Fruit fly (Drosophila melanogaster) whole organism, embryonic: ENCODE results near the gene CG42489.
A peak's percentile ranks its signal among the peaks of the same experiment; 100 is the strongest.

Experiments
- Bdp1 ChIP-seq: fragments of 200-800 bp; sonication (Bioruptor generic); optimal IDR thresholded peaks from 3 replicates; lab custom pipeline; 2016; ENCODE audit warnings: missing biosample characterization, missing genetic modification characterization
- Blimp-1 ChIP-seq: fragments of 200-800 bp; sonication (Bioruptor generic); optimal IDR thresholded peaks from 3 replicates; lab custom pipeline; 2018; ENCODE audit warnings: missing biosample characterization, missing genetic modification characterization, mild to moderate bottlenecking, moderate library complexity, missing genetic modification reagents
- BtbVII ChIP-seq: fragments of 200-800 bp; sonication (Bioruptor generic); optimal IDR thresholded peaks from 3 replicates; lab custom pipeline; 2017; ENCODE audit warnings: missing biosample characterization, mild to moderate bottlenecking, missing genetic modification characterization
- CG10267 ChIP-seq: fragments of 200-800 bp; sonication (Bioruptor generic); optimal IDR thresholded peaks from 2 replicates; lab custom pipeline; 2018; ENCODE audit warnings: missing biosample characterization, mild to moderate bottlenecking, missing genetic modification characterization, moderate library complexity
- CG10274 ChIP-seq: fragments of 200-800 bp; sonication (Bioruptor generic); optimal IDR thresholded peaks from 3 replicates; lab custom pipeline; 2017; ENCODE audit warnings: missing biosample characterization, mild to moderate bottlenecking, missing genetic modification characterization
- CG12219 ChIP-seq: fragments of 200-800 bp; sonication (Bioruptor generic); optimal IDR thresholded peaks from 3 replicates; lab custom pipeline; 2018; ENCODE audit warnings: missing biosample characterization, mild to moderate bottlenecking, missing genetic modification characterization
- CG12236 ChIP-seq: fragments of 200-800 bp; sonication (Bioruptor generic); optimal IDR thresholded peaks from 2 replicates; lab custom pipeline; 2016; ENCODE audit warnings: missing biosample characterization, missing genetic modification characterization
- CG12299 ChIP-seq: fragments of 200-800 bp; sonication (Bioruptor generic); optimal IDR thresholded peaks from 2 replicates; lab custom pipeline; 2018; ENCODE audit warnings: missing biosample characterization, mild to moderate bottlenecking, missing genetic modification characterization
- CG1233 ChIP-seq: fragments of 200-800 bp; sonication (Bioruptor generic); optimal IDR thresholded peaks from 4 replicates; lab custom pipeline; 2018; ENCODE audit warnings: missing biosample characterization, mild to moderate bottlenecking, missing genetic modification characterization
- CG12769 ChIP-seq: fragments of 200-800 bp; sonication (Bioruptor generic); optimal IDR thresholded peaks from 2 replicates; lab custom pipeline; 2019; ENCODE audit warnings: missing biosample characterization, mild to moderate bottlenecking, missing genetic modification characterization, moderate library complexity
- CG14014 ChIP-seq: fragments of 200-800 bp; sonication (Bioruptor generic); IDR thresholded peaks from 2 replicates; pipeline ENCODE4 v1.3.6; 2022; ENCODE audit warnings: missing biosample characterization, missing genetic modification characterization
- CG14860 ChIP-seq: fragments of 200-800 bp; sonication (Bioruptor generic); IDR thresholded peaks from 3 replicates; pipeline ENCODE4 v1.3.6; 2022; ENCODE audit warnings: missing biosample characterization, missing genetic modification characterization; ENCODE audit not compliant: partially characterized antibody
- CG14965 ChIP-seq: fragments of 200-800 bp; sonication (Bioruptor generic); optimal IDR thresholded peaks from 2 replicates; lab custom pipeline; 2016; ENCODE audit warnings: missing biosample characterization, missing genetic modification characterization, borderline replicate concordance
- CG1602 ChIP-seq: fragments of 200-800 bp; sonication (Bioruptor generic); optimal IDR thresholded peaks from 3 replicates; lab custom pipeline; 2016; ENCODE audit warnings: missing biosample characterization, missing genetic modification characterization
- CG2199 ChIP-seq: fragments of 200-800 bp; sonication (Bioruptor generic); IDR thresholded peaks from 3 replicates; pipeline ENCODE4 v1.3.6; 2022; ENCODE audit warnings: missing biosample characterization, missing genetic modification characterization
- CG3065 ChIP-seq: fragments of 200-800 bp; sonication (Bioruptor generic); optimal IDR thresholded peaks from 2 replicates; lab custom pipeline; 2016; ENCODE audit warnings: missing biosample characterization, missing genetic modification characterization
- CG7372 ChIP-seq: fragments of 200-800 bp; sonication (Bioruptor generic); IDR thresholded peaks from 2 replicates; pipeline ENCODE4 v1.3.6; 2022; ENCODE audit warnings: missing biosample characterization, missing genetic modification characterization
- CG7556 ChIP-seq: fragments of 200-800 bp; sonication (Bioruptor generic); optimal IDR thresholded peaks from 2 replicates; lab custom pipeline; 2017; ENCODE audit warnings: missing biosample characterization, mild to moderate bottlenecking, missing genetic modification characterization
- CG8924 ChIP-seq: fragments of 200-800 bp; optimal IDR thresholded peaks from 3 replicates; lab custom pipeline; 2019; ENCODE audit warnings: missing biosample characterization, mild to moderate bottlenecking, missing genetic modification characterization, moderate library complexity
- CG9817 ChIP-seq: fragments of 200-800 bp; sonication (Bioruptor generic); optimal IDR thresholded peaks from 2 replicates; lab custom pipeline; 2018; ENCODE audit warnings: missing biosample characterization, mild to moderate bottlenecking, missing genetic modification characterization, moderate library complexity
- CTCF ChIP-seq: fragments of 200-800 bp; sonication (Bioruptor generic); optimal IDR thresholded peaks from 2 replicates; lab custom pipeline; 2017; ENCODE audit warnings: missing biosample characterization, mild to moderate bottlenecking, missing genetic modification characterization, moderate library complexity
- Chrac-16 ChIP-seq: fragments of 200-800 bp; sonication (Bioruptor generic); optimal IDR thresholded peaks from 3 replicates; lab custom pipeline; 2016; ENCODE audit warnings: missing biosample characterization, missing genetic modification characterization
- D ChIP-seq, 2 experiments: fragments of 200-800 bp in 1 of 2; fragments of >200 bp in 1 of 2; sonication (Bioruptor generic) in 1 of 2; optimal IDR thresholded peaks; 2 replicates in 1 of 2; 3 replicates in 1 of 2; lab custom pipeline; 2017; ENCODE audit warnings: mild to moderate bottlenecking in 1 of 2, missing biosample characterization in 1 of 2, missing genetic modification characterization in 1 of 2, missing genetic modification reagents in 1 of 2
- Gsc ChIP-seq: fragments of 200-800 bp; sonication (Bioruptor generic); IDR thresholded peaks from 2 replicates; pipeline ENCODE4 v1.3.6; 2022; ENCODE audit warnings: missing biosample characterization, missing genetic modification characterization
- Gug ChIP-seq: fragments of 200-800 bp; sonication (Bioruptor generic); IDR thresholded peaks from 4 replicates; pipeline ENCODE4 v1.3.6; 2022; ENCODE audit warnings: missing biosample characterization, missing genetic modification characterization
- HLH3B ChIP-seq: fragments of 200-800 bp; sonication (Bioruptor generic); IDR thresholded peaks from 2 replicates; pipeline ENCODE4 v1.3.6; 2022; ENCODE audit warnings: missing biosample characterization, missing genetic modification characterization
- MBD-R2 ChIP-seq: fragments of 200-800 bp; sonication (Bioruptor generic); IDR thresholded peaks from 2 replicates; pipeline ENCODE4 v1.3.6; 2022; ENCODE audit warnings: missing biosample characterization, missing genetic modification characterization
- Max ChIP-seq: fragments of 200-800 bp; sonication (Bioruptor generic); optimal IDR thresholded peaks from 2 replicates; lab custom pipeline; 2016; ENCODE audit warnings: missing biosample characterization, mild to moderate bottlenecking, missing genetic modification characterization
- Neu2 ChIP-seq: fragments of 200-800 bp; sonication (Bioruptor generic); optimal IDR thresholded peaks from 3 replicates; lab custom pipeline; 2016; ENCODE audit warnings: missing biosample characterization, missing genetic modification characterization, borderline replicate concordance
- Nf-YC ChIP-seq: fragments of 200-800 bp; optimal IDR thresholded peaks from 3 replicates; lab custom pipeline; 2019; ENCODE audit warnings: missing biosample characterization, mild to moderate bottlenecking, missing genetic modification characterization, moderate library complexity
- Sin3A ChIP-seq: fragments of >200 bp; optimal IDR thresholded peaks from 2 replicates; lab custom pipeline; 2018
- Six4 ChIP-seq: fragments of 200-800 bp; sonication (Bioruptor generic); optimal IDR thresholded peaks from 2 replicates; lab custom pipeline; 2016; ENCODE audit warnings: missing biosample characterization, missing genetic modification characterization
- Sry-β ChIP-seq: fragments of 200-800 bp; sonication (Bioruptor generic); optimal IDR thresholded peaks from 2 replicates; lab custom pipeline; 2018; ENCODE audit warnings: missing biosample characterization, mild to moderate bottlenecking, missing genetic modification characterization, moderate library complexity
- bbx ChIP-seq: fragments of 200-800 bp; sonication (Bioruptor generic); IDR thresholded peaks from 2 replicates; pipeline ENCODE4 v1.3.6; 2022; ENCODE audit warnings: missing biosample characterization, missing genetic modification characterization; ENCODE audit not compliant: partially characterized antibody
- crc ChIP-seq: fragments of 200-800 bp; sonication (Bioruptor generic); optimal IDR thresholded peaks from 2 replicates; lab custom pipeline; 2016; ENCODE audit warnings: missing biosample characterization, missing genetic modification characterization
- crp ChIP-seq, 2 experiments: fragments of 200-800 bp; sonication (Bioruptor generic); optimal IDR thresholded peaks; 2 replicates in 1 of 2; 3 replicates in 1 of 2; lab custom pipeline; 2017; ENCODE audit warnings: missing biosample characterization in 2 of 2, missing genetic modification characterization in 2 of 2, mild to moderate bottlenecking in 1 of 2, moderate library complexity in 1 of 2
- dan ChIP-seq: fragments of 200-800 bp; sonication (Bioruptor generic); IDR thresholded peaks from 2 replicates; pipeline ENCODE4 v1.3.6; 2022; ENCODE audit warnings: missing biosample characterization, missing genetic modification characterization
- dm ChIP-seq: fragments of 200-800 bp; sonication (Bioruptor generic); optimal IDR thresholded peaks from 3 replicates; lab custom pipeline; 2016; ENCODE audit warnings: missing biosample characterization, missing genetic modification characterization
- emc ChIP-seq: fragments of 200-800 bp; sonication (Bioruptor generic); optimal IDR thresholded peaks from 2 replicates; lab custom pipeline; 2016; ENCODE audit warnings: missing biosample characterization, missing genetic modification characterization
- ems ChIP-seq: fragments of 200-800 bp; sonication (Bioruptor generic); optimal IDR thresholded peaks from 3 replicates; lab custom pipeline; 2016; ENCODE audit warnings: missing biosample characterization, missing genetic modification characterization
- hth ChIP-seq: fragments of >200 bp; optimal IDR thresholded peaks from 2 replicates; lab custom pipeline; 2017; ENCODE audit warnings: inconsistent platforms
- nom ChIP-seq: fragments of 200-800 bp; sonication (Bioruptor generic); optimal IDR thresholded peaks from 2 replicates; lab custom pipeline; 2017; ENCODE audit warnings: missing biosample characterization, missing genetic modification characterization, mild to moderate bottlenecking, moderate library complexity, missing genetic modification reagents
- pho ChIP-seq: fragments of 200-800 bp; sonication (Bioruptor generic); optimal IDR thresholded peaks from 2 replicates; lab custom pipeline; 2016; ENCODE audit warnings: missing biosample characterization, missing genetic modification characterization
- prd ChIP-seq, 3 experiments: fragments of >200 bp in 2 of 3; fragments of 200-800 bp in 1 of 3; sonication (Bioruptor generic) in 1 of 3; optimal IDR thresholded peaks in 2 of 3; IDR thresholded peaks in 1 of 3; 2 replicates in 2 of 3; 3 replicates in 1 of 3; pipeline versions ENCODE4 v1.3.6 to Lab custom; 2017 to 2022; ENCODE audit warnings: missing biosample characterization in 1 of 3, missing genetic modification characterization in 1 of 3
- salm ChIP-seq: fragments of 200-800 bp; sonication (Bioruptor generic); optimal IDR thresholded peaks from 2 replicates; lab custom pipeline; 2018; ENCODE audit warnings: missing biosample characterization, mild to moderate bottlenecking, missing genetic modification characterization
- seq ChIP-seq: fragments of 200-800 bp; sonication (Bioruptor generic); IDR thresholded peaks from 2 replicates; pipeline ENCODE4 v1.3.6; 2022; ENCODE audit warnings: missing biosample characterization, missing genetic modification characterization
- toy ChIP-seq: fragments of 200-800 bp; sonication (Bioruptor generic); IDR thresholded peaks from 2 replicates; pipeline ENCODE4 v1.3.6; 2022; ENCODE audit warnings: missing biosample characterization, missing genetic modification characterization
- twi ChIP-seq: fragments of 200-800 bp; optimal IDR thresholded peaks from 2 replicates; lab custom pipeline; 2019; ENCODE audit warnings: missing biosample characterization, mild to moderate bottlenecking, missing genetic modification characterization, moderate library complexity
- tx ChIP-seq: fragments of 200-800 bp; sonication (Bioruptor generic); optimal IDR thresholded peaks from 2 replicates; lab custom pipeline; 2016; ENCODE audit warnings: missing biosample characterization, missing genetic modification characterization

CG42489 gene

dm6 chr3R:8659200-8659897 is 4.8 kb upstream of the CG42489 start (continued):
- no peak for TF ChIP-seq BtbVII (GFP tag; lab: Kevin White, UChicago)
- no peak for TF ChIP-seq Sin3A
- TF ChIP-seq emc (GFP tag; lab: Kevin White, UChicago): peak; percentile 10
- TF ChIP-seq Bdp1: no peak
- peak; percentile 17 for TF ChIP-seq CG10274 (GFP tag; lab: Kevin White, UChicago)
- TF ChIP-seq dan (GFP tag; lab: Robert Waterston, UW): no peak
- TF ChIP-seq CG12236 (GFP tag; lab: Kevin White, UChicago): no peak
- TF ChIP-seq CG7556 (GFP tag; lab: Kevin White, UChicago): peak; percentile 59
- peak; percentile 22 for TF ChIP-seq crc
- no peak for TF ChIP-seq bbx (GFP tag; lab: Robert Waterston, UW)
- TF ChIP-seq salm: no peak
- TF ChIP-seq tx: peak; percentile 6
- peak; percentile 65 for TF ChIP-seq Nf-YC (tag; lab: Kevin White, UChicago)
- no peak for TF ChIP-seq Sry-β (GFP tag; lab: Kevin White, UChicago)
- TF ChIP-seq CG14014 (GFP tag; lab: Robert Waterston, UW): peak; percentile 65; the same call in 1 of the 2 replicates
- peak; percentile 26 for TF ChIP-seq CG1602 (GFP tag; lab: Kevin White, UChicago)
- no peak for TF ChIP-seq Max (GFP tag; lab: Kevin White, UChicago)
- peak; percentile 58; the same call in 1 of the 2 replicates for TF ChIP-seq seq (GFP tag; lab: Robert Waterston, UW)
- TF ChIP-seq Six4: peak; percentile 32
- no peak for TF ChIP-seq Gsc (GFP tag; lab: Robert Waterston, UW)
- TF ChIP-seq dm (GFP tag; lab: Kevin White, UChicago): peak; percentile 31
- peak; percentile 71 for TF ChIP-seq pho (GFP tag; lab: Kevin White, UChicago)
- peak in 1 of 2 experiments; percentile 8 for TF ChIP-seq crp (GFP tag; optimal IDR thresholded peaks at IDR 0.05; lab: Kevin White, UChicago)
- TF ChIP-seq Neu2 (GFP tag; lab: Kevin White, UChicago): no peak
- peak; percentile 64 for TF ChIP-seq CG12769
- peak; percentile 40 for TF ChIP-seq nom
- peak; percentile 38 for TF ChIP-seq CG10267 (tag; lab: Kevin White, UChicago)
- TF ChIP-seq prd (optimal IDR thresholded peaks at IDR 0.05; lab: Kevin White, UChicago): no peak
- TF ChIP-seq prd (GFP tag; IDR thresholded peaks at IDR 0.05; lab: Robert Waterston, UW): peak; percentile 52; the same call in 2 of the 3 replicates
- TF ChIP-seq CG12299 (tag; lab: Kevin White, UChicago): peak; percentile 69
- TF ChIP-seq Gug: peak; percentile 50; the same call in 1 of the 4 replicates
- TF ChIP-seq CG2199: peak; percentile 94
- TF ChIP-seq CG8924 (tag; lab: Kevin White, UChicago): peak; percentile 55
- no peak for TF ChIP-seq CG14860 (GFP tag; lab: Robert Waterston, UW)
- no peak for TF ChIP-seq hth
- no peak for TF ChIP-seq CG12219 (GFP tag; lab: Kevin White, UChicago)
- peak; percentile 61; the same call in 1 of the 2 replicates for TF ChIP-seq HLH3B (GFP tag; lab: Robert Waterston, UW)
- no peak for TF ChIP-seq Chrac-16 (GFP tag; lab: Kevin White, UChicago)
- peak; percentile 67 for TF ChIP-seq CG9817 (tag; lab: Kevin White, UChicago)
- TF ChIP-seq toy (GFP tag; lab: Robert Waterston, UW): 0 out of 2 replicates have a peak, but pooled peaks have one; percentile 22
- TF ChIP-seq D (optimal IDR thresholded peaks at IDR 0.05; lab: Kevin White, UChicago): no peak
- TF ChIP-seq D (GFP tag; optimal IDR thresholded peaks at IDR 0.05; lab: Kevin White, UChicago): peak; percentile 54
- peak; percentile 73 for TF ChIP-seq twi (tag; lab: Kevin White, UChicago)
- TF ChIP-seq MBD-R2: peak; percentile 41; the same call in 1 of the 2 replicates
- TF ChIP-seq CTCF (GFP tag; lab: Kevin White, UChicago): peak; percentile 19
- TF ChIP-seq CG14965 (GFP tag; lab: Kevin White, UChicago): no peak
- no peak for TF ChIP-seq CG3065
- peak; percentile 53 for TF ChIP-seq CG1233 (GFP tag; lab: Kevin White, UChicago)
- TF ChIP-seq Blimp-1 (GFP tag; lab: Kevin White, UChicago): peak; percentile 45
- TF ChIP-seq ems (GFP tag; lab: Kevin White, UChicago): peak; percentile 29
- TF ChIP-seq CG7372 (GFP tag; lab: Robert Waterston, UW): 0 out of 2 replicates have a peak, but pooled peaks have one; percentile 27
